Fruit fly (Drosophila melanogaster) whole organism, adult: ENCODE measurements around the gene Galt.

Source experiments
- CG11617 ChIP-seq: fragments of 200-800 bp; sonication (Bioruptor generic); optimal IDR thresholded peaks from 2 replicates; lab custom pipeline; 2017; ENCODE audit warnings: mild to moderate bottlenecking, missing biosample characterization, missing genetic modification reagents, missing genetic modification characterization
- CG12768 ChIP-seq: fragments of 200-800 bp; sonication (Bioruptor generic); optimal IDR thresholded peaks from 2 replicates; lab custom pipeline; 2017; ENCODE audit warnings: missing biosample characterization, missing genetic modification characterization, mild to moderate bottlenecking, moderate library complexity, missing genetic modification reagents
- CG14711 ChIP-seq: fragments of 200-800 bp; sonication (Bioruptor generic); optimal IDR thresholded peaks from 2 replicates; lab custom pipeline; 2018; ENCODE audit warnings: missing biosample characterization, mild to moderate bottlenecking, missing genetic modification characterization, moderate library complexity
- CG1620 ChIP-seq: fragments of 200-800 bp; sonication (Bioruptor generic); optimal IDR thresholded peaks from 2 replicates; lab custom pipeline; 2016; ENCODE audit warnings: missing biosample characterization, missing genetic modification characterization
- CG33017 ChIP-seq: fragments of 200-800 bp; sonication (Bioruptor generic); optimal IDR thresholded peaks from 2 replicates; lab custom pipeline; 2018; ENCODE audit warnings: missing biosample characterization, mild to moderate bottlenecking, missing genetic modification characterization, moderate library complexity
- CG5204 ChIP-seq: fragments of 200-800 bp; sonication (Bioruptor generic); optimal IDR thresholded peaks from 2 replicates; lab custom pipeline; 2016; ENCODE audit warnings: missing biosample characterization, missing genetic modification characterization
- CG7045 ChIP-seq: fragments of 200-800 bp; sonication (Bioruptor generic); optimal IDR thresholded peaks from 2 replicates; lab custom pipeline; 2017; ENCODE audit warnings: missing biosample characterization, mild to moderate bottlenecking, missing genetic modification characterization
- CG7101 ChIP-seq: fragments of 200-800 bp; sonication (Bioruptor generic); optimal IDR thresholded peaks from 2 replicates; lab custom pipeline; 2018; ENCODE audit warnings: missing biosample characterization, mild to moderate bottlenecking, missing genetic modification characterization, moderate library complexity
- Clk ChIP-seq: fragments of 200-800 bp; sonication (Bioruptor generic); optimal IDR thresholded peaks from 2 replicates; lab custom pipeline; 2017; ENCODE audit warnings: missing biosample characterization, missing genetic modification characterization
- Crg-1 ChIP-seq: fragments of 200-800 bp; sonication (Bioruptor generic); optimal IDR thresholded peaks from 2 replicates; lab custom pipeline; 2016; ENCODE audit warnings: missing biosample characterization, missing genetic modification characterization
- Hr96 ChIP-seq: fragments of 200-800 bp; sonication (Bioruptor generic); optimal IDR thresholded peaks from 2 replicates; lab custom pipeline; 2016; ENCODE audit warnings: missing biosample characterization, missing genetic modification characterization
- Mnt ChIP-seq: fragments of 200-800 bp; sonication (Bioruptor generic); optimal IDR thresholded peaks from 2 replicates; lab custom pipeline; 2016; ENCODE audit warnings: missing biosample characterization, mild to moderate bottlenecking, missing genetic modification characterization
- bab1 ChIP-seq: fragments of 200-800 bp; sonication (Bioruptor generic); optimal IDR thresholded peaks from 3 replicates; lab custom pipeline; 2019; ENCODE audit warnings: missing biosample characterization, mild to moderate bottlenecking, missing genetic modification characterization, moderate library complexity
- cic ChIP-seq: fragments of 200-800 bp; sonication (Bioruptor generic); optimal IDR thresholded peaks from 2 replicates; lab custom pipeline; 2017; ENCODE audit warnings: missing biosample characterization, mild to moderate bottlenecking, missing genetic modification characterization, moderate library complexity
- cnc ChIP-seq, 2 experiments: fragments of >200 bp; optimal IDR thresholded peaks; 2 replicates each; lab custom pipeline; 2017
- kay ChIP-seq: fragments of 200-800 bp; sonication (Bioruptor generic); peaks from one replicate; lab custom pipeline; 2016; ENCODE audit warnings: missing biosample characterization, missing genetic modification characterization, borderline replicate concordance
- ovo ChIP-seq: fragments of 200-800 bp; sonication (Bioruptor generic); optimal IDR thresholded peaks from 2 replicates; lab custom pipeline; 2016; ENCODE audit warnings: missing biosample characterization, missing genetic modification characterization
- pad ChIP-seq: fragments of 200-800 bp; sonication (Bioruptor generic); optimal IDR thresholded peaks from 3 replicates; lab custom pipeline; 2017; ENCODE audit warnings: missing biosample characterization, missing genetic modification characterization, mild to moderate bottlenecking, moderate library complexity, missing genetic modification reagents
- tj ChIP-seq: fragments of 200-800 bp; sonication (Bioruptor generic); optimal IDR thresholded peaks from 3 replicates; lab custom pipeline; 2017; ENCODE audit warnings: missing biosample characterization, mild to moderate bottlenecking, missing genetic modification characterization, moderate library complexity
- toe ChIP-seq: fragments of 200-800 bp; sonication (Bioruptor generic); optimal IDR thresholded peaks from 2 replicates; lab custom pipeline; 2016; ENCODE audit warnings: missing biosample characterization, missing genetic modification characterization

Galt gene

dm6 chr2L:6671409-6671808 lies 3.6 kb upstream of the Galt start:
- TF ChIP-seq bab1 (GFP tag; lab: Kevin White, UChicago) = no peak
- no peak for TF ChIP-seq toe (GFP tag; lab: Kevin White, UChicago)
- no peak for TF ChIP-seq CG12768 (GFP tag; lab: Kevin White, UChicago)
- TF ChIP-seq CG5204 (GFP tag; lab: Kevin White, UChicago) = no peak

- peak; percentile 43 for TF ChIP-seq ovo (GFP tag; lab: Kevin White, UChicago)
- TF ChIP-seq cic (GFP tag; lab: Kevin White, UChicago) = no peak
These were observed 4.2 kb downstream of the Galt start, which contains the start of the genes CG13771, CG34310 and cup for dm6 chr2L:6663562-6664051. Gene CG13771 (minus strand): TSS chr2L:6663612. Gene CG34310 (plus strand): TSS chr2L:6663664. Gene cup (plus strand): TSS chr2L:6663664.

dm6 chr2L:6657969-6658748 lies 9.7 kb downstream of the Galt start, which contains the start of the genes CG31636 and Ube4A:
Gene CG31636 (minus strand): TSS chr2L:6658152.
Gene Ube4A (plus strand): TSS chr2L:6658517.
- TF ChIP-seq cic (GFP tag; lab: Kevin White, UChicago) (peak; percentile 8), Mnt (GFP tag; lab: Kevin White, UChicago) (no peak)

dm6 chr2L:6656264-6656676 lies 11.6 kb downstream of the Galt start, which contains the start of gene CG31633:
Gene CG31633 (minus strand): TSS chr2L:6656321.
- no peak for TF ChIP-seq cnc (optimal IDR thresholded peaks at IDR 0.05; lab: Kevin White, UChicago)
- no peak for TF ChIP-seq tj (GFP tag; lab: Kevin White, UChicago)
- TF ChIP-seq CG7101 = no peak
- TF ChIP-seq CG7045 (GFP tag; lab: Kevin White, UChicago) = no peak
- TF ChIP-seq Clk (GFP tag; lab: Kevin White, UChicago) = no peak
- no peak for TF ChIP-seq CG12768 (GFP tag; lab: Kevin White, UChicago)
- no peak for TF ChIP-seq kay (GFP tag; lab: Kevin White, UChicago)
- no peak for TF ChIP-seq cic (GFP tag; lab: Kevin White, UChicago)
- no peak for TF ChIP-seq bab1 (GFP tag; lab: Kevin White, UChicago)
- TF ChIP-seq Mnt (GFP tag; lab: Kevin White, UChicago) = no peak
- no peak for TF ChIP-seq CG5204 (GFP tag; lab: Kevin White, UChicago)
- TF ChIP-seq Hr96 (GFP tag; lab: Kevin White, UChicago) = no peak
- no peak for TF ChIP-seq CG11617 (GFP tag; lab: Kevin White, UChicago)
- no peak for TF ChIP-seq toe (GFP tag; lab: Kevin White, UChicago)
- no peak for TF ChIP-seq CG14711 (tag; lab: Kevin White, UChicago)
- no peak for TF ChIP-seq pad (GFP tag; lab: Kevin White, UChicago)
- no peak for TF ChIP-seq ovo (GFP tag; lab: Kevin White, UChicago)

- TF ChIP-seq CG5204 (GFP tag; lab: Kevin White, UChicago) (no peak), CG11617 (GFP tag; lab: Kevin White, UChicago) (no peak), Crg-1 (no peak), cnc (optimal IDR thresholded peaks at IDR 0.05; lab: Kevin White, UChicago) (no peak), pad (GFP tag; lab: Kevin White, UChicago) (peak; percentile 9), bab1 (GFP tag; lab: Kevin White, UChicago) (peak; percentile 46), CG33017 (no peak), Hr96 (GFP tag; lab: Kevin White, UChicago) (no peak), CG7101 (peak; percentile 32), CG7045 (GFP tag; lab: Kevin White, UChicago) (peak; percentile 10), CG14711 (tag; lab: Kevin White, UChicago) (peak; percentile 60), toe (GFP tag; lab: Kevin White, UChicago) (no peak), ovo (GFP tag; lab: Kevin White, UChicago) (no peak), cic (GFP tag; lab: Kevin White, UChicago) (peak; percentile 0), tj (GFP tag; lab: Kevin White, UChicago) (peak; percentile 98), CG1620 (peak; percentile 8)
These were observed 18.6 kb downstream of the Galt start, which contains the start of the genes CG31635 and Tango1 for dm6 chr2L:6649085-6649754. Gene CG31635 (minus strand): TSS chr2L:6649114. Gene Tango1 (plus strand): TSS chr2L:6649388.

dm6 chr2L:6648163-6648628 lies 19.6 kb downstream of the Galt start:
- no peak for TF ChIP-seq cnc (optimal IDR thresholded peaks at IDR 0.05; lab: Kevin White, UChicago)
- TF ChIP-seq pad (GFP tag; lab: Kevin White, UChicago) = peak; percentile 78
- peak; percentile 83 for TF ChIP-seq Mnt (GFP tag; lab: Kevin White, UChicago)
- peak; percentile 97 for TF ChIP-seq CG7045 (GFP tag; lab: Kevin White, UChicago)
- TF ChIP-seq Hr96 (GFP tag; lab: Kevin White, UChicago) = no peak
- peak; percentile 88 for TF ChIP-seq Clk (GFP tag; lab: Kevin White, UChicago)
- TF ChIP-seq CG7101 = peak; percentile 92
- peak; percentile 95 for TF ChIP-seq CG11617 (GFP tag; lab: Kevin White, UChicago)
- TF ChIP-seq toe (GFP tag; lab: Kevin White, UChicago) = no peak
- TF ChIP-seq CG5204 (GFP tag; lab: Kevin White, UChicago) = no peak
- no peak for TF ChIP-seq kay (GFP tag; lab: Kevin White, UChicago)
- TF ChIP-seq CG14711 (tag; lab: Kevin White, UChicago) = peak; percentile 85
- TF ChIP-seq CG12768 (GFP tag; lab: Kevin White, UChicago) = peak; percentile 94
- peak; percentile 64 for TF ChIP-seq cic (GFP tag; lab: Kevin White, UChicago)
- TF ChIP-seq ovo (GFP tag; lab: Kevin White, UChicago) = peak; percentile 88
- peak; percentile 93 for TF ChIP-seq CG33017
- peak; percentile 82 for TF ChIP-seq CG1620
- TF ChIP-seq Crg-1 = peak; percentile 91
- peak; percentile 79 for TF ChIP-seq tj (GFP tag; lab: Kevin White, UChicago)
- TF ChIP-seq bab1 (GFP tag; lab: Kevin White, UChicago) = peak; percentile 91
